Worm (Caenorhabditis elegans) whole organism, L4 larva: Measurements from ENCODE around the gene C06G4.6.

Experiments used
- T20F7.1 ChIP-seq: fragments of 200-800 bp; sonication (Bioruptor generic); optimal IDR thresholded peaks from 2 replicates; lab custom pipeline; 2018; ENCODE audit warnings: mild to moderate bottlenecking, missing genetic modification characterization, missing compliant biosample characterization
- ZK337.2 ChIP-seq: fragments of 200-800 bp; sonication (Bioruptor generic); IDR thresholded peaks from 2 replicates; pipeline ENCODE4 v1.3.6; 2022; ENCODE audit warnings: missing genetic modification reagents, missing genetic modification characterization, missing compliant biosample characterization
- aha-1 ChIP-seq: fragments of 150-350 bp; peaks from one replicate; lab custom pipeline; 2014; ENCODE audit warnings: missing biosample characterization, missing genetic modification characterization
- ceh-62 ChIP-seq: sonication (generic microtip); optimal IDR thresholded peaks from 2 replicates; lab custom pipeline; 2017; ENCODE audit warnings: missing biosample characterization, missing genetic modification characterization
- hlh-30 ChIP-seq: sonication (generic microtip); optimal IDR thresholded peaks from 2 replicates; lab custom pipeline; 2017; ENCODE audit warnings: antibody characterized with exemption, mild to moderate bottlenecking, missing genetic modification characterization, missing compliant biosample characterization; ENCODE audit not compliant: insufficient read depth
- lsy-2 ChIP-seq, 2 experiments: fragments of 150-350 bp in 1 of 2; sonication (generic microtip) in 1 of 2; optimal IDR thresholded peaks; 2 replicates each; lab custom pipeline; 2014 to 2017; ENCODE audit warnings: missing biosample characterization in 2 of 2, missing genetic modification characterization in 2 of 2
- mes-2 ChIP-seq: sonication (generic microtip); optimal IDR thresholded peaks from 2 replicates; lab custom pipeline; 2016; ENCODE audit warnings: missing genotype, mild to moderate bottlenecking, missing genetic modification characterization, missing compliant biosample characterization; ENCODE audit not compliant: poor library complexity, severe bottlenecking
- nhr-102 ChIP-seq: sonication (generic microtip); optimal IDR thresholded peaks from 2 replicates; lab custom pipeline; 2016; ENCODE audit warnings: mild to moderate bottlenecking, missing genetic modification characterization, moderate library complexity, missing compliant biosample characterization
- nhr-111 ChIP-seq: fragments of 200-800 bp; sonication (Bioruptor generic); optimal IDR thresholded peaks from 2 replicates; lab custom pipeline; 2018; ENCODE audit warnings: mild to moderate bottlenecking, missing genetic modification characterization, missing compliant biosample characterization
- nhr-28 ChIP-seq: fragments of 150-350 bp; optimal IDR thresholded peaks from 2 replicates; lab custom pipeline; 2014; ENCODE audit warnings: missing biosample characterization, missing genetic modification characterization
- pqm-1 ChIP-seq: sonication (generic microtip); optimal IDR thresholded peaks from 2 replicates; lab custom pipeline; 2017; ENCODE audit warnings: missing biosample characterization, missing genetic modification characterization
- saeg-2 ChIP-seq: fragments of 200-800 bp; sonication (Bioruptor generic); IDR thresholded peaks from 2 replicates; pipeline ENCODE4 v1.3.6; 2022; ENCODE audit warnings: missing genetic modification reagents, missing genetic modification characterization, missing compliant biosample characterization
- snpc-4 ChIP-seq: fragments of 150-350 bp; optimal IDR thresholded peaks from 2 replicates; lab custom pipeline; 2014; ENCODE audit warnings: missing biosample characterization, missing genetic modification characterization
- tag-97 ChIP-seq: fragments of 200-800 bp; sonication (Bioruptor generic); IDR thresholded peaks from 2 replicates; pipeline ENCODE4 v1.3.6; 2022; ENCODE audit warnings: missing genetic modification characterization, missing compliant biosample characterization
- zag-1 ChIP-seq: fragments of 150-350 bp; optimal IDR thresholded peaks from 2 replicates; lab custom pipeline; 2014; ENCODE audit warnings: missing biosample characterization, missing genetic modification characterization

Gene C06G4.6

ce11 chrIII:8050944-8051343, 46.8 kb downstream of the C06G4.6 start, which contains the start of gene K12H4.7:
K12H4.7 (minus strand) TSS chrIII:8051081.
- no peak for TF ChIP-seq zag-1 (tag; lab: Kevin White, UChicago)
- TF ChIP-seq aha-1 (tag; lab: Kevin White, UChicago): peak; percentile 1
- no peak for TF ChIP-seq lsy-2 (tag; optimal IDR thresholded peaks at IDR 0.05; lab: Kevin White, UChicago)
- TF ChIP-seq T20F7.1 (GFP tag; lab: Kevin White, UChicago): peak; percentile 36
- peak; percentile 91 for TF ChIP-seq pqm-1 (tag; lab: Kevin White, UChicago)
- TF ChIP-seq saeg-2 (GFP tag; lab: Robert Waterston, UW): no peak
- no peak for TF ChIP-seq nhr-111 (GFP tag; lab: Kevin White, UChicago)
- TF ChIP-seq hlh-30 (tag; lab: Kevin White, UChicago): no peak
- peak; percentile 76 for TF ChIP-seq nhr-28 (tag; lab: Kevin White, UChicago)
- TF ChIP-seq tag-97: no peak

DNA sequence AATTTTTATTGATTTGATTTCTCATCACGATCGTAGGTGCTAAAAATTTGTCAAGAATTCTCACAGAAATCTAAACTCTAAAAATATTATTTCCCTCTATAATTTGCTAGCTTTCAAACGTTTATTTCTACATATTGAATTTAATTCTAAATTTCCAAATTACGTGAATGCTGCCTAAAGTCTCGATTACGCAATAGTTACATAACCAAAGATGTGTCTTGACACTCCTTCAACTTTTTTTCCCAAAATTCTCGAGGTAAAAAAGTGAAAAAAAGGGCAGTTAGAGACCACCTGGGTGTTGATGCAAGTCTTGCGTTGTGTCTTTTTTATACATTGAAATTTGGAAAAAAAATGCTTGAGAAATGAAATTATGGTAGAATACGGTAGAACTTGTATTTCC, 47.6 kb downstream of the C06G4.6 start:
- TF ChIP-seq snpc-4 (tag; lab: Kevin White, UChicago) (no peak), nhr-102 (tag; lab: Kevin White, UChicago) (no peak), ZK337.2 (GFP tag; lab: Robert Waterston, UW) (no peak), ceh-62 (tag; lab: Kevin White, UChicago) (no peak), mes-2 (tag; lab: Kevin White, UChicago) (no peak)
